Worm (Caenorhabditis elegans) whole organism, mixed stage, embryonic: ENCODE measurements around the gene fbxa-77.

Experiments used
- M03D4.4 ChIP-seq: sonication (generic microtip); optimal IDR thresholded peaks from 2 replicates; lab custom pipeline; 2017; ENCODE audit warnings: mild to moderate bottlenecking, missing genetic modification characterization, missing compliant biosample characterization
- bed-3 ChIP-seq: fragments of 200-800 bp; sonication (Bioruptor generic); optimal IDR thresholded peaks from 3 replicates; lab custom pipeline; 2018; ENCODE audit warnings: mild to moderate bottlenecking, missing genetic modification characterization, moderate library complexity, missing compliant biosample characterization
- blmp-1 ChIP-seq: fragments of 150-350 bp; optimal IDR thresholded peaks from 2 replicates; lab custom pipeline; 2014; ENCODE audit warnings: missing biosample characterization, missing genetic modification characterization
- ceh-39 ChIP-seq: fragments of 150-350 bp; optimal IDR thresholded peaks from 2 replicates; lab custom pipeline; 2014; ENCODE audit warnings: missing biosample characterization, missing genetic modification characterization
- ceh-43 ChIP-seq: fragments of 200-800 bp; sonication (Bioruptor generic); optimal IDR thresholded peaks from 2 replicates; lab custom pipeline; 2018; ENCODE audit warnings: mild to moderate bottlenecking, missing genetic modification characterization, moderate library complexity, missing compliant biosample characterization
- ceh-83 ChIP-seq: fragments of 200-800 bp; sonication (Bioruptor generic); optimal IDR thresholded peaks from 2 replicates; lab custom pipeline; 2018; ENCODE audit warnings: mild to moderate bottlenecking, missing genetic modification characterization, missing compliant biosample characterization
- ces-1 ChIP-seq: fragments of 150-350 bp; optimal IDR thresholded peaks from 2 replicates; lab custom pipeline; 2014; ENCODE audit warnings: missing biosample characterization, missing genetic modification reagents, missing genetic modification characterization
- cnd-1 ChIP-seq: fragments of 200-800 bp; sonication (Bioruptor generic); optimal IDR thresholded peaks from 2 replicates; lab custom pipeline; 2018; ENCODE audit warnings: mild to moderate bottlenecking, missing genetic modification characterization, missing compliant biosample characterization
- drap-1 ChIP-seq: fragments of 200-800 bp; sonication (Bioruptor generic); optimal IDR thresholded peaks from 3 replicates; lab custom pipeline; 2018; ENCODE audit warnings: mild to moderate bottlenecking, missing genetic modification characterization, missing compliant biosample characterization
- elt-1 ChIP-seq: sonication (generic microtip); optimal IDR thresholded peaks from 2 replicates; lab custom pipeline; 2017; ENCODE audit warnings: missing genetic modification characterization, mild to moderate bottlenecking, missing compliant biosample characterization, antibody characterized with exemption, moderate library complexity, borderline replicate concordance; ENCODE audit not compliant: insufficient read depth
- elt-3 ChIP-seq: fragments of 150-350 bp; optimal IDR thresholded peaks from 2 replicates; lab custom pipeline; 2014; ENCODE audit warnings: missing biosample characterization, missing genetic modification characterization
- flh-1 ChIP-seq: fragments of 200-800 bp; sonication (Bioruptor generic); optimal IDR thresholded peaks from 2 replicates; lab custom pipeline; 2018; ENCODE audit warnings: mild to moderate bottlenecking, missing genetic modification characterization, moderate library complexity, missing compliant biosample characterization
- ham-2 ChIP-seq: fragments of 200-800 bp; sonication (Bioruptor generic); optimal IDR thresholded peaks from 2 replicates; lab custom pipeline; 2018; ENCODE audit warnings: mild to moderate bottlenecking, missing genetic modification characterization, missing compliant biosample characterization
- lin-13 ChIP-seq: fragments of 150-350 bp; optimal IDR thresholded peaks from 2 replicates; lab custom pipeline; 2014; ENCODE audit warnings: missing biosample characterization, missing genetic modification characterization
- lsy-2 ChIP-seq: fragments of 150-350 bp; optimal IDR thresholded peaks from 2 replicates; lab custom pipeline; 2014; ENCODE audit warnings: missing biosample characterization, missing genetic modification characterization
- mab-5 ChIP-seq: fragments of 150-350 bp; optimal IDR thresholded peaks from 2 replicates; lab custom pipeline; 2014; ENCODE audit warnings: missing biosample characterization, missing genetic modification characterization
- mep-1 ChIP-seq: fragments of 150-350 bp; optimal IDR thresholded peaks from 2 replicates; lab custom pipeline; 2017; ENCODE audit warnings: missing biosample characterization, missing genetic modification reagents, missing genetic modification characterization, inconsistent platforms
- mls-2 ChIP-seq: sonication (generic microtip); optimal IDR thresholded peaks from 2 replicates; lab custom pipeline; 2016; ENCODE audit warnings: mild to moderate bottlenecking, missing genetic modification characterization, moderate library complexity, missing compliant biosample characterization
- nhr-12 ChIP-seq: fragments of 150-350 bp; optimal IDR thresholded peaks from 2 replicates; lab custom pipeline; 2014; ENCODE audit warnings: missing biosample characterization, missing genetic modification characterization
- nhr-2 ChIP-seq: fragments of 150-350 bp; optimal IDR thresholded peaks from 2 replicates; lab custom pipeline; 2014; ENCODE audit warnings: missing biosample characterization, missing genetic modification characterization
- nhr-237 ChIP-seq: fragments of 150-350 bp; optimal IDR thresholded peaks from 2 replicates; lab custom pipeline; 2014; ENCODE audit warnings: missing biosample characterization, missing genetic modification characterization
- nhr-28 ChIP-seq: fragments of 150-350 bp; optimal IDR thresholded peaks from 2 replicates; lab custom pipeline; 2014; ENCODE audit warnings: missing biosample characterization, missing genetic modification characterization
- nhr-76 ChIP-seq: sonication (generic microtip); optimal IDR thresholded peaks from 2 replicates; lab custom pipeline; 2017; ENCODE audit warnings: missing biosample characterization, missing genetic modification characterization
- pha-4 ChIP-seq: fragments of 150-350 bp; optimal IDR thresholded peaks from 2 replicates; lab custom pipeline; 2018; ENCODE audit warnings: missing biosample characterization, missing genetic modification reagents, missing genetic modification characterization
- snpc-4 ChIP-seq: fragments of 150-350 bp; optimal IDR thresholded peaks from 2 replicates; lab custom pipeline; 2014; ENCODE audit warnings: missing biosample characterization, missing genetic modification characterization
- tbx-8 ChIP-seq: fragments of 200-800 bp; sonication (Bioruptor generic); optimal IDR thresholded peaks from 2 replicates; lab custom pipeline; 2018; ENCODE audit warnings: mild to moderate bottlenecking, missing genetic modification characterization, moderate library complexity, missing compliant biosample characterization
- unc-120 ChIP-seq: sonication (generic microtip); optimal IDR thresholded peaks from 2 replicates; lab custom pipeline; 2017; ENCODE audit warnings: missing genetic modification characterization, missing compliant biosample characterization; ENCODE audit not compliant: poor library complexity, severe bottlenecking
- unc-39 ChIP-seq: fragments of 150-350 bp; optimal IDR thresholded peaks from 2 replicates; lab custom pipeline; 2014; ENCODE audit warnings: missing biosample characterization, missing genetic modification characterization
- unc-62 ChIP-seq: fragments of 150-350 bp; optimal IDR thresholded peaks from 2 replicates; lab custom pipeline; 2014; ENCODE audit warnings: missing biosample characterization, missing genetic modification reagents, missing genetic modification characterization
- zip-8 ChIP-seq: fragments of 150-350 bp; optimal IDR thresholded peaks from 2 replicates; lab custom pipeline; 2014; ENCODE audit warnings: missing biosample characterization, missing genetic modification characterization
- ztf-11 ChIP-seq: fragments of 150-350 bp; optimal IDR thresholded peaks from 2 replicates; lab custom pipeline; 2014; ENCODE audit warnings: missing biosample characterization, missing genetic modification characterization

Gene fbxa-77

ce11 chrIII:1288473-1289056 lies 39.3 kb downstream of the fbxa-77 start, which contains the start of gene fbxa-50:
Gene fbxa-50 (minus strand): TSS chrIII:1288523.
- TF ChIP-seq cnd-1 (tag; lab: Kevin White, UChicago) (no peak), ceh-83 (GFP tag; lab: Kevin White, UChicago) (no peak), ceh-39 (tag; lab: Kevin White, UChicago) (no peak)

ce11 chrIII:1289139-1289538 lies 39.9 kb downstream of the fbxa-77 start:
- TF ChIP-seq nhr-237 (tag; lab: Kevin White, UChicago), result no peak
- no peak for TF ChIP-seq cnd-1 (tag; lab: Kevin White, UChicago)
- TF ChIP-seq flh-1 (GFP tag; lab: Kevin White, UChicago), result no peak
- TF ChIP-seq blmp-1 (tag; lab: Kevin White, UChicago), result no peak
- TF ChIP-seq unc-62, result no peak
- no peak for TF ChIP-seq ces-1
- TF ChIP-seq lsy-2 (tag; lab: Kevin White, UChicago), result no peak
- no peak for TF ChIP-seq drap-1 (GFP tag; lab: Kevin White, UChicago)
- no peak for TF ChIP-seq ham-2 (GFP tag; lab: Kevin White, UChicago)
- no peak for TF ChIP-seq ztf-11 (tag; lab: Kevin White, UChicago)
- TF ChIP-seq nhr-28 (tag; lab: Kevin White, UChicago), result no peak
- no peak for TF ChIP-seq ceh-83 (GFP tag; lab: Kevin White, UChicago)
- TF ChIP-seq nhr-12, result no peak
- no peak for TF ChIP-seq elt-3 (tag; lab: Kevin White, UChicago)
- TF ChIP-seq, all 35 proteins: peak for 0

ce11 chrIII:1293135-1293534 lies 43.9 kb downstream of the fbxa-77 start, which contains the start of gene fbxa-36:
Gene fbxa-36 (minus strand): TSS chrIII:1293235.
- TF ChIP-seq drap-1 (GFP tag; lab: Kevin White, UChicago) (no peak), lin-13 (tag; lab: Kevin White, UChicago) (no peak), ces-1 (no peak), M03D4.4 (tag; lab: Kevin White, UChicago) (no peak), mab-5 (no peak), zip-8 (tag; lab: Kevin White, UChicago) (no peak), mls-2 (tag; lab: Kevin White, UChicago) (no peak), unc-120 (tag; lab: Kevin White, UChicago) (no peak), blmp-1 (tag; lab: Kevin White, UChicago) (no peak), nhr-12 (no peak), elt-1 (tag; lab: Kevin White, UChicago) (no peak), nhr-76 (no peak), flh-1 (GFP tag; lab: Kevin White, UChicago) (no peak), elt-3 (tag; lab: Kevin White, UChicago) (no peak), cnd-1 (tag; lab: Kevin White, UChicago) (no peak), mep-1 (tag; lab: Kevin White, UChicago) (no peak)

ce11 chrIII:1295149-1295716 lies 46.0 kb downstream of the fbxa-77 start, which contains the start of gene fbxa-35:
Gene fbxa-35 (plus strand): TSS chrIII:1295666.
- TF ChIP-seq zip-8 (tag; lab: Kevin White, UChicago) (no peak), ces-1 (no peak), nhr-2 (no peak), lsy-2 (tag; lab: Kevin White, UChicago) (no peak), nhr-28 (tag; lab: Kevin White, UChicago) (no peak), bed-3 (GFP tag; lab: Kevin White, UChicago) (no peak), unc-39 (tag; lab: Kevin White, UChicago) (no peak), nhr-12 (no peak), pha-4 (tag; lab: Kevin White, UChicago) (no peak), ceh-83 (GFP tag; lab: Kevin White, UChicago) (no peak), blmp-1 (tag; lab: Kevin White, UChicago) (no peak), snpc-4 (tag; lab: Kevin White, UChicago) (no peak), unc-62 (no peak), tbx-8 (GFP tag; lab: Kevin White, UChicago) (no peak), mab-5 (no peak), ceh-43 (no peak)
